Worm (Caenorhabditis elegans): Measurements from ENCODE around the gene Y57G11C.1147.
"Not testable (repeated sequence)": the region's sequence is repeated elsewhere in the genome, so short reads cannot be mapped to it uniquely, and the experiment has no call there.

DNA sequence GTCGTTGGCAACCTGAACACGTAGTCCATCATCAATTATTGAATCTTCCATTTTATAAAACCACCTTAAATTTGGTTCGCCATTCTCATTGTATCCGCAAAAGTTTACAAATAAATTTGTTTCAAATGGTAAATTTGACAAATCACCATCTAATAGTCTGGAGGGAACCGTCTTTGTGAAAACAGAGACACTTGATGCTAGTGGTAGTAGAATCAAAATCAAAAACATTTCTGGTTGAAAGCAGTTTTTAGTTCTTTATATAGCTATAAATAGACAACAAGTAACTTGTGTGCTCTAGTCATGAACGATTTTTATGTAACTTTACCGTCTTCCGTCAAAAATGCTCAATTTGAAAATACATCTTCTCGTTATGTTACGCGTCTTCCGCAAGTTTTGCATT, 45.7 kb upstream of the Y57G11C.1147 start, which contains the start of gene Y57G11C.20:
- not testable (repeated sequence) for TF ChIP-seq ZK546.5, nhr-11, R02D3.7, peb-1, nhr-6, zag-1, snpc-4 (tag; optimal IDR thresholded peaks at IDR 0.05)

Data from whole organism, L2 larva.